Fruit fly (Drosophila melanogaster) whole organism, embryonic: ENCODE results near the gene CoRest.

Experiments
- Atf6 ChIP-seq: fragments of 200-800 bp; sonication (Bioruptor generic); IDR thresholded peaks from 2 replicates; pipeline ENCODE4 v1.3.6; 2022; ENCODE audit warnings: missing biosample characterization, missing genetic modification characterization
- Bteb2 ChIP-seq: fragments of 200-800 bp; sonication (Bioruptor generic); optimal IDR thresholded peaks from 2 replicates; lab custom pipeline; 2016; ENCODE audit warnings: missing biosample characterization, missing genetic modification characterization
- CG10147 ChIP-seq: fragments of 200-800 bp; sonication (Bioruptor generic); optimal IDR thresholded peaks from 2 replicates; lab custom pipeline; 2019; ENCODE audit warnings: missing biosample characterization, mild to moderate bottlenecking, missing genetic modification characterization, moderate library complexity
- CG10654 ChIP-seq: fragments of 200-800 bp; sonication (Bioruptor generic); optimal IDR thresholded peaks from 2 replicates; lab custom pipeline; 2016; ENCODE audit warnings: missing biosample characterization, missing genetic modification characterization
- CG1529 ChIP-seq: fragments of 200-800 bp; sonication (Bioruptor generic); optimal IDR thresholded peaks from 3 replicates; lab custom pipeline; 2018; ENCODE audit warnings: missing biosample characterization, missing genetic modification characterization
- CG15479 ChIP-seq: fragments of 200-800 bp; sonication (Bioruptor generic); optimal IDR thresholded peaks from 3 replicates; lab custom pipeline; 2019; ENCODE audit warnings: missing biosample characterization, mild to moderate bottlenecking, missing genetic modification characterization, moderate library complexity
- CG1832 ChIP-seq: fragments of 200-800 bp; sonication (Bioruptor generic); optimal IDR thresholded peaks from 2 replicates; lab custom pipeline; 2017; ENCODE audit warnings: missing biosample characterization, mild to moderate bottlenecking, missing genetic modification characterization, inconsistent platforms
- CG2116 ChIP-seq: fragments of 200-800 bp; sonication (Bioruptor generic); optimal IDR thresholded peaks from 3 replicates; lab custom pipeline; 2018; ENCODE audit warnings: missing biosample characterization, mild to moderate bottlenecking, missing genetic modification characterization
- CG2202 ChIP-seq: fragments of 200-800 bp; sonication (Bioruptor generic); optimal IDR thresholded peaks from 2 replicates; lab custom pipeline; 2018; ENCODE audit warnings: missing biosample characterization, mild to moderate bottlenecking, missing genetic modification characterization
- CG2889 ChIP-seq: fragments of 200-800 bp; sonication (Bioruptor generic); IDR thresholded peaks from 3 replicates; pipeline ENCODE4 v1.3.6; 2022; ENCODE audit warnings: missing biosample characterization, missing genetic modification characterization
- CG31365 ChIP-seq: fragments of 200-800 bp; sonication (Bioruptor generic); optimal IDR thresholded peaks from 2 replicates; lab custom pipeline; 2018; ENCODE audit warnings: missing biosample characterization, mild to moderate bottlenecking, missing genetic modification characterization
- CG3281 ChIP-seq: fragments of 200-800 bp; sonication (Bioruptor generic); optimal IDR thresholded peaks from 3 replicates; lab custom pipeline; 2017; ENCODE audit warnings: missing biosample characterization, mild to moderate bottlenecking, missing genetic modification characterization
- CG33557 ChIP-seq: fragments of 200-800 bp; sonication (Bioruptor generic); optimal IDR thresholded peaks from 2 replicates; lab custom pipeline; 2019; ENCODE audit warnings: missing biosample characterization, mild to moderate bottlenecking, missing genetic modification characterization, moderate library complexity
- CG4328 ChIP-seq: fragments of 200-800 bp; sonication (Bioruptor generic); optimal IDR thresholded peaks from 3 replicates; lab custom pipeline; 2017; ENCODE audit warnings: missing biosample characterization, missing genetic modification reagents, missing genetic modification characterization
- CG8388 ChIP-seq: fragments of 200-800 bp; sonication (Bioruptor generic); optimal IDR thresholded peaks from 2 replicates; lab custom pipeline; 2019; ENCODE audit warnings: missing biosample characterization, mild to moderate bottlenecking, missing genetic modification characterization, moderate library complexity
- CG8924 ChIP-seq: fragments of 200-800 bp; optimal IDR thresholded peaks from 3 replicates; lab custom pipeline; 2019; ENCODE audit warnings: missing biosample characterization, mild to moderate bottlenecking, missing genetic modification characterization, moderate library complexity
- CG9932 ChIP-seq: fragments of 200-800 bp; sonication (Bioruptor generic); IDR thresholded peaks from 2 replicates; pipeline ENCODE4 v1.3.6; 2022; ENCODE audit warnings: missing biosample characterization, missing genetic modification characterization
- Dip2 ChIP-seq: fragments of 200-800 bp; sonication (Bioruptor generic); IDR thresholded peaks from 2 replicates; pipeline ENCODE4 v1.3.6; 2022; ENCODE audit warnings: missing biosample characterization, missing genetic modification characterization
- Dip3 ChIP-seq: fragments of 200-800 bp; sonication (Bioruptor generic); optimal IDR thresholded peaks from 3 replicates; lab custom pipeline; 2016; ENCODE audit warnings: missing biosample characterization, missing genetic modification characterization
- Doc2 ChIP-seq: fragments of 200-800 bp; sonication (Bioruptor generic); IDR thresholded peaks from 2 replicates; pipeline ENCODE4 v1.3.6; 2022; ENCODE audit warnings: missing biosample characterization, missing genetic modification characterization
- ERR ChIP-seq: fragments of 200-800 bp; sonication (Bioruptor generic); optimal IDR thresholded peaks from 2 replicates; lab custom pipeline; 2016; ENCODE audit warnings: missing biosample characterization, missing genetic modification characterization
- Fer1 ChIP-seq: fragments of 200-800 bp; sonication (Bioruptor generic); optimal IDR thresholded peaks from 2 replicates; lab custom pipeline; 2017; ENCODE audit warnings: missing biosample characterization, mild to moderate bottlenecking, missing genetic modification characterization
- Gug ChIP-seq: fragments of 200-800 bp; sonication (Bioruptor generic); IDR thresholded peaks from 4 replicates; pipeline ENCODE4 v1.3.6; 2022; ENCODE audit warnings: missing biosample characterization, missing genetic modification characterization
- HLH54F ChIP-seq: fragments of 200-800 bp; sonication (Bioruptor generic); optimal IDR thresholded peaks from 3 replicates; lab custom pipeline; 2016; ENCODE audit warnings: missing biosample characterization, missing genetic modification characterization
- Hand ChIP-seq: fragments of 200-800 bp; sonication (Bioruptor generic); optimal IDR thresholded peaks from 2 replicates; lab custom pipeline; 2017; ENCODE audit warnings: mild to moderate bottlenecking, missing biosample characterization, missing genetic modification reagents, missing genetic modification characterization
- Max ChIP-seq: fragments of 200-800 bp; sonication (Bioruptor generic); optimal IDR thresholded peaks from 2 replicates; lab custom pipeline; 2016; ENCODE audit warnings: missing biosample characterization, mild to moderate bottlenecking, missing genetic modification characterization
- Mrtf ChIP-seq: fragments of 200-800 bp; sonication (Bioruptor generic); IDR thresholded peaks from 3 replicates; pipeline ENCODE4 v1.3.6; 2022; ENCODE audit warnings: missing biosample characterization, missing genetic modification characterization
- NC2β ChIP-seq: fragments of 200-800 bp; sonication (Bioruptor generic); optimal IDR thresholded peaks from 2 replicates; lab custom pipeline; 2016; ENCODE audit warnings: missing biosample characterization, missing genetic modification characterization
- Side ChIP-seq: fragments of 200-800 bp; sonication (Bioruptor generic); optimal IDR thresholded peaks from 2 replicates; lab custom pipeline; 2016; ENCODE audit warnings: missing biosample characterization, missing genetic modification characterization
- Stat92E ChIP-seq, 3 experiments: fragments of >200 bp in 2 of 3; fragments of 200-800 bp in 1 of 3; sonication (Bioruptor generic) in 1 of 3; optimal IDR thresholded peaks; 2 replicates each; lab custom pipeline; 2017 to 2019; ENCODE audit warnings: missing biosample characterization in 3 of 3, missing genetic modification characterization in 3 of 3, mild to moderate bottlenecking in 1 of 3, moderate library complexity in 1 of 3
- Taf1 ChIP-seq: fragments of 200-800 bp; sonication (Bioruptor generic); IDR thresholded peaks from 2 replicates; pipeline ENCODE4 v1.3.6; 2022; ENCODE audit warnings: missing biosample characterization, missing genetic modification characterization
- Xbp1 ChIP-seq: fragments of 200-800 bp; sonication (Bioruptor generic); optimal IDR thresholded peaks from 3 replicates; lab custom pipeline; 2016; ENCODE audit warnings: missing biosample characterization, mild to moderate bottlenecking, missing genetic modification characterization
- bab2 ChIP-seq: fragments of 200-800 bp; sonication (Bioruptor generic); optimal IDR thresholded peaks from 2 replicates; lab custom pipeline; 2016; ENCODE audit warnings: missing biosample characterization, missing genetic modification characterization
- dpn ChIP-seq, 2 experiments: fragments of 200-800 bp; sonication (Bioruptor generic); optimal IDR thresholded peaks; 3 replicates each; lab custom pipeline; 2016; ENCODE audit warnings: missing biosample characterization in 2 of 2, missing genetic modification characterization in 2 of 2
- dysf ChIP-seq: fragments of 200-800 bp; sonication (Bioruptor generic); IDR thresholded peaks from 3 replicates; pipeline ENCODE4 v1.3.6; 2022; ENCODE audit warnings: missing biosample characterization, missing genetic modification characterization
- fu2 ChIP-seq: fragments of 200-800 bp; sonication (Bioruptor generic); optimal IDR thresholded peaks from 2 replicates; lab custom pipeline; 2016; ENCODE audit warnings: missing biosample characterization, missing genetic modification characterization
- ham ChIP-seq: fragments of 200-800 bp; sonication (Bioruptor generic); IDR thresholded peaks from 2 replicates; pipeline ENCODE4 v1.3.6; 2022; ENCODE audit warnings: missing biosample characterization, missing genetic modification characterization
- jing ChIP-seq: fragments of 200-800 bp; sonication (Bioruptor generic); optimal IDR thresholded peaks from 2 replicates; lab custom pipeline; 2018; ENCODE audit warnings: missing biosample characterization, mild to moderate bottlenecking, missing genetic modification characterization
- klu ChIP-seq: fragments of 200-800 bp; sonication (Bioruptor generic); IDR thresholded peaks from 2 replicates; pipeline ENCODE4 v1.3.6; 2022; ENCODE audit warnings: missing biosample characterization, missing genetic modification characterization
- lab ChIP-seq: fragments of 200-800 bp; sonication (Bioruptor generic); optimal IDR thresholded peaks from 3 replicates; lab custom pipeline; 2017; ENCODE audit warnings: missing biosample characterization, missing genetic modification characterization, mild to moderate bottlenecking, moderate library complexity, missing genetic modification reagents
- ranshi ChIP-seq: fragments of 200-800 bp; sonication (Bioruptor generic); IDR thresholded peaks from 2 replicates; pipeline ENCODE4 v1.3.6; 2022; ENCODE audit warnings: missing biosample characterization, missing genetic modification characterization
- rib ChIP-seq: fragments of 200-800 bp; sonication (Bioruptor generic); IDR thresholded peaks from 2 replicates; pipeline ENCODE4 v1.3.6; 2022; ENCODE audit warnings: missing biosample characterization, missing genetic modification characterization
- row ChIP-seq: fragments of 200-800 bp; sonication (Bioruptor generic); IDR thresholded peaks from 3 replicates; pipeline ENCODE4 v1.3.6; 2022; ENCODE audit warnings: missing biosample characterization, missing genetic modification characterization
- sc ChIP-seq, 3 experiments: fragments of >200 bp in 2 of 3; fragments of 200-800 bp in 1 of 3; sonication (Bioruptor generic) in 1 of 3; optimal IDR thresholded peaks; 2 replicates in 2 of 3; 3 replicates in 1 of 3; lab custom pipeline; 2017; ENCODE audit warnings: mild to moderate bottlenecking in 1 of 3, missing biosample characterization in 1 of 3, missing genetic modification characterization in 1 of 3, missing genetic modification reagents in 1 of 3
- sim ChIP-seq: fragments of 200-800 bp; sonication (Bioruptor generic); IDR thresholded peaks from 2 replicates; pipeline ENCODE4 v1.3.6; 2022; ENCODE audit warnings: missing biosample characterization, missing genetic modification characterization
- slp2 ChIP-seq: fragments of 200-800 bp; sonication (Bioruptor generic); optimal IDR thresholded peaks from 2 replicates; lab custom pipeline; 2016; ENCODE audit warnings: missing biosample characterization, missing genetic modification characterization
- sr ChIP-seq: fragments of 200-800 bp; sonication (Bioruptor generic); IDR thresholded peaks from 3 replicates; pipeline ENCODE4 v1.3.6; 2022; ENCODE audit warnings: missing biosample characterization, missing genetic modification characterization
- z ChIP-seq: fragments of 200-800 bp; sonication (Bioruptor generic); IDR thresholded peaks from 3 replicates; pipeline ENCODE4 v1.3.6; 2022; ENCODE audit warnings: missing biosample characterization, missing genetic modification characterization

The CoRest gene

DNA sequence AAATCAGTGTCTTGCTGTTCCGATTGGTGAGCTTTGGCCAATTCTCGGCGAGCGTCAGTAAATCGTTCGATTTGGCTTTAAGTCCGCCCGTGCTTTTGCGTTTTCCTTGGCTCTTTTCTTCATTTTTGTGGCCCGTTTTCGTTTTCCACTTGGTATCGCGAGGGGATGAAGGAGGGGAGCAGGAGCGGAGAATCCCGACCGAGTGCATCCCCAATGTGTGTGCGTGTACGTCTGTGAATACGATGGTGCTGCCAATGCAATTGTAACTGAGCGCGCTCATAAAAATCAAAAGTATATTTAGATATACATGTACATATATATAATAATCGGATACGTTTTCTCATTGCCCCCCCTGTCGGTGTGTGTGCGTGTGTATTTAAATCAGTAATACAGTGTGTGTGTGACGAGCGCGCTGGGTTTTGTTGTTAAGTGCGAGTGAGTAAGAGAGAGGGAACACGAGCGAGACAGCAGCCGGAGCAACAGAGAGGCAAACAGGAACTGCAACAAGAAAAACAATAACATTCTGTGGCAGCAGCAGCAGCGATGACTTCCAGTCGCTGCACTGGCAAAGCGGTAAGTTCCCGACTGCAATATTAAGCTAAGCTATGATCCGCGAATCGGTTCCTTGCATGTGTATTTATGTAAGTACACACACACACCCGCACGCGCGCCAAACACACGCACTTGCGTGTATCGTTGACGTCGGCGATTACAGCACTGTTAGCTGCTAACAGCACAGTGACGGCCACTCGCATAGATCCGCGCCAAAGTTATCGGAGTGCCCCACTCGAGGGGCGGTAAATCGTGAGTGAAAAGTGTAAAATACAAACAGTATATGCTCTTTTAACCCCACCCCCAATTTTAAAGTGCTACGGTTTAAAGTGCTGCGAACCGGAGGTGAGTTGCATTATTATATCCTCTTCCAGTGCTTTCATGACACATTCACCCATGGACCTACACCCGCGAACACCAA, 25.8 kb upstream of the CoRest start (continued):
- TF ChIP-seq rib: peak; percentile 29; the same call in 1 of the 2 replicates
- TF ChIP-seq CG8388 (GFP tag; lab: Kevin White, UChicago): peak; percentile 53
- no peak for TF ChIP-seq CG2202 (tag; lab: Kevin White, UChicago)
- TF ChIP-seq CG2889 (GFP tag; lab: Robert Waterston, UW): 0 out of 3 replicates have a peak, but pooled peaks have one; percentile 23
- TF ChIP-seq CG4328 (GFP tag; lab: Kevin White, UChicago): peak; percentile 56
- TF ChIP-seq slp2 (GFP tag; lab: Kevin White, UChicago): peak; percentile 35
- TF ChIP-seq Mrtf (GFP tag; lab: Robert Waterston, UW): peak; percentile 59
- peak; percentile 62 for TF ChIP-seq Side (GFP tag; lab: Kevin White, UChicago)
- TF ChIP-seq Dip3 (GFP tag; lab: Kevin White, UChicago): peak; percentile 60
- peak; percentile 48 for TF ChIP-seq CG31365 (tag; lab: Kevin White, UChicago)
- TF ChIP-seq CG8924 (tag; lab: Kevin White, UChicago): peak; percentile 34
- no peak for TF ChIP-seq sc (optimal IDR thresholded peaks at IDR 0.05; lab: Kevin White, UChicago)
- no peak for TF ChIP-seq sc (GFP tag; optimal IDR thresholded peaks at IDR 0.05; lab: Kevin White, UChicago)
- TF ChIP-seq Stat92E (GFP tag; optimal IDR thresholded peaks at IDR 0.05; lab: Kevin White, UChicago): no peak
- TF ChIP-seq ham (GFP tag; lab: Robert Waterston, UW): no peak
- peak; percentile 52 for TF ChIP-seq Xbp1 (GFP tag; lab: Kevin White, UChicago)
- TF ChIP-seq row (GFP tag; lab: Robert Waterston, UW): peak; percentile 72
- TF ChIP-seq CG9932 (GFP tag; lab: Robert Waterston, UW): peak; percentile 67
- peak; percentile 90 for TF ChIP-seq CG1832
- TF ChIP-seq z: no peak
- no peak for TF ChIP-seq sr (GFP tag; lab: Robert Waterston, UW)
- TF ChIP-seq Gug (GFP tag; lab: Robert Waterston, UW): peak; percentile 45; the same call in 2 of the 4 replicates
- TF ChIP-seq Taf1: no peak; the same call in 1 of the 2 replicates
- peak; percentile 30 for TF ChIP-seq bab2 (GFP tag; lab: Kevin White, UChicago)
- TF ChIP-seq Bteb2 (GFP tag; lab: Kevin White, UChicago): peak; percentile 1
- peak; percentile 63; the same call in 1 of the 2 replicates for TF ChIP-seq ranshi (GFP tag; lab: Robert Waterston, UW)
- TF ChIP-seq Hand (GFP tag; lab: Kevin White, UChicago): peak; percentile 43
- peak; percentile 80 for TF ChIP-seq lab (GFP tag; lab: Kevin White, UChicago)
- TF ChIP-seq Atf6 (GFP tag; lab: Robert Waterston, UW): peak; percentile 71
- peak; percentile 42 for TF ChIP-seq ERR
- TF ChIP-seq Max (GFP tag; lab: Kevin White, UChicago): peak; percentile 16
- peak; percentile 65 for TF ChIP-seq HLH54F (GFP tag; lab: Kevin White, UChicago)
- no peak for TF ChIP-seq Doc2 (GFP tag; lab: Robert Waterston, UW)
- TF ChIP-seq CG3281 (GFP tag; lab: Kevin White, UChicago): peak; percentile 81
- TF ChIP-seq dysf (GFP tag; lab: Robert Waterston, UW): peak; percentile 75
- no peak for TF ChIP-seq sim (GFP tag; lab: Robert Waterston, UW)
- no peak for TF ChIP-seq CG2116
- TF ChIP-seq CG10147 (GFP tag; lab: Kevin White, UChicago): peak; percentile 9
- no peak for TF ChIP-seq Dip2
- peak; percentile 46 to 47 for TF ChIP-seq dpn (GFP tag; optimal IDR thresholded peaks at IDR 0.05; lab: Kevin White, UChicago)
- TF ChIP-seq NC2β (GFP tag; lab: Kevin White, UChicago): no peak
- TF ChIP-seq CG33557 (GFP tag; lab: Kevin White, UChicago): no peak
- TF ChIP-seq jing (GFP tag; lab: Kevin White, UChicago): no peak
- TF ChIP-seq CG15479 (GFP tag; lab: Kevin White, UChicago): no peak
- peak; percentile 77 for TF ChIP-seq Fer1
- TF ChIP-seq fu2: peak; percentile 45
- TF ChIP-seq CG10654 (GFP tag; lab: Kevin White, UChicago): peak; percentile 32
- peak; percentile 49 for TF ChIP-seq klu (GFP tag; lab: Robert Waterston, UW)
- peak; percentile 25 for TF ChIP-seq CG1529
